Worm (Caenorhabditis elegans): ENCODE results near the gene D1005.10.

D1005.10 gene

ce11 chrX:1480564-1480963 lies 5.4 kb downstream of the D1005.10 start:
- TF ChIP-seq dao-5 (tag; optimal IDR thresholded peaks at IDR 0.05) (no peak), W03F9.2 (tag; optimal IDR thresholded peaks at IDR 0.05) (no peak), him-1 (tag; optimal IDR thresholded peaks at IDR 0.05) (no peak)

- TF ChIP-seq him-1 (tag; optimal IDR thresholded peaks at IDR 0.05), result no peak
- TF ChIP-seq W03F9.2 (tag; optimal IDR thresholded peaks at IDR 0.05), result no peak
- no peak for TF ChIP-seq dao-5 (tag; optimal IDR thresholded peaks at IDR 0.05)
Observed at ce11 chrX:1479637-1480036, 6.3 kb downstream of the D1005.10 start.

- no peak for TF ChIP-seq W03F9.2 (tag; optimal IDR thresholded peaks at IDR 0.05)
- no peak for TF ChIP-seq him-1 (tag; optimal IDR thresholded peaks at IDR 0.05)
- TF ChIP-seq dao-5 (tag; optimal IDR thresholded peaks at IDR 0.05), result no peak
Observed at ce11 chrX:1479190-1479589, 6.8 kb downstream of the D1005.10 start, which contains the start of gene acly-1. TSS of gene acly-1 (plus strand) at chrX:1479542.

- TF ChIP-seq him-1 (tag; optimal IDR thresholded peaks at IDR 0.05), result no peak
- no peak for TF ChIP-seq dao-5 (tag; optimal IDR thresholded peaks at IDR 0.05)
- TF ChIP-seq W03F9.2 (tag; optimal IDR thresholded peaks at IDR 0.05), result no peak
Observed at ce11 chrX:1478569-1478968, 7.4 kb downstream of the D1005.10 start.

ce11 chrX:1477932-1478331 lies 8.1 kb downstream of the D1005.10 start:
- no peak for TF ChIP-seq dao-5 (tag; optimal IDR thresholded peaks at IDR 0.05)

ce11 chrX:1476005-1476404 lies 10.0 kb downstream of the D1005.10 start:
- TF ChIP-seq him-1 (tag; optimal IDR thresholded peaks at IDR 0.05), result no peak

ce11 chrX:1473794-1474193 lies 12.2 kb downstream of the D1005.10 start:
- TF ChIP-seq dao-5 (tag; optimal IDR thresholded peaks at IDR 0.05), result no peak

ce11 chrX:1472880-1473279 lies 13.1 kb downstream of the D1005.10 start, which contains the start of gene D1005.5:
TSS of gene D1005.5 (minus strand) at chrX:1472980.
- no peak for TF ChIP-seq dao-5 (tag; optimal IDR thresholded peaks at IDR 0.05)
- TF ChIP-seq W03F9.2 (tag; optimal IDR thresholded peaks at IDR 0.05), result no peak
- TF ChIP-seq him-1 (tag; optimal IDR thresholded peaks at IDR 0.05), result no peak

- TF ChIP-seq him-1 (tag; optimal IDR thresholded peaks at IDR 0.05), result no peak
- TF ChIP-seq W03F9.2 (tag; optimal IDR thresholded peaks at IDR 0.05), result no peak
- TF ChIP-seq dao-5 (tag; optimal IDR thresholded peaks at IDR 0.05), result no peak
Observed at ce11 chrX:1471232-1471631, 14.8 kb downstream of the D1005.10 start.

- TF ChIP-seq W03F9.2 (tag; optimal IDR thresholded peaks at IDR 0.05) (no peak), dao-5 (tag; optimal IDR thresholded peaks at IDR 0.05) (no peak), him-1 (tag; optimal IDR thresholded peaks at IDR 0.05) (no peak)
Observed at ce11 chrX:1468057-1468456, 17.9 kb downstream of the D1005.10 start.

- no peak for TF ChIP-seq W03F9.2 (tag; optimal IDR thresholded peaks at IDR 0.05)
- TF ChIP-seq him-1 (tag; optimal IDR thresholded peaks at IDR 0.05), result no peak
- TF ChIP-seq dao-5 (tag; optimal IDR thresholded peaks at IDR 0.05), result no peak
Observed at ce11 chrX:1464699-1465098, 21.3 kb downstream of the D1005.10 start, which contains the start of gene D1005.6. TSS of gene D1005.6 (minus strand) at chrX:1464799.

ce11 chrX:1459756-1460155 lies 26.2 kb downstream of the D1005.10 start:
- TF ChIP-seq him-1 (tag; optimal IDR thresholded peaks at IDR 0.05), result no peak
- no peak for TF ChIP-seq W03F9.2 (tag; optimal IDR thresholded peaks at IDR 0.05)
- TF ChIP-seq dao-5 (tag; optimal IDR thresholded peaks at IDR 0.05), result no peak

- TF ChIP-seq him-1 (tag; optimal IDR thresholded peaks at IDR 0.05) (no peak), dao-5 (tag; optimal IDR thresholded peaks at IDR 0.05) (no peak), W03F9.2 (tag; optimal IDR thresholded peaks at IDR 0.05) (no peak)
Observed at ce11 chrX:1458793-1459192, 27.2 kb downstream of the D1005.10 start, which contains the start of gene D1005.2. TSS of gene D1005.2 (plus strand) at chrX:1459022.

ce11 chrX:1456350-1457080 lies 29.5 kb downstream of the D1005.10 start:
- TF ChIP-seq W03F9.2 (tag; optimal IDR thresholded peaks at IDR 0.05) (peak; percentile 27), him-1 (tag; optimal IDR thresholded peaks at IDR 0.05) (no peak), dao-5 (tag; optimal IDR thresholded peaks at IDR 0.05) (no peak)

- TF ChIP-seq dao-5 (tag; optimal IDR thresholded peaks at IDR 0.05), result peak; percentile 11
- TF ChIP-seq him-1 (tag; optimal IDR thresholded peaks at IDR 0.05), result peak; percentile 56
- peak; percentile 30 for TF ChIP-seq W03F9.2 (tag; optimal IDR thresholded peaks at IDR 0.05)
Observed at ce11 chrX:1454385-1454784, 31.6 kb downstream of the D1005.10 start.

Data from whole organism, L4/young adult.